Worm (Caenorhabditis elegans) whole organism, L4 larva: Measurements from ENCODE around the gene srxa-18.

Source experiments
- ceh-44 ChIP-seq: fragments of 200-800 bp; sonication (Bioruptor generic); IDR thresholded peaks from 2 replicates; pipeline ENCODE4 v1.3.6; 2022; ENCODE audit warnings: missing genetic modification reagents, missing genetic modification characterization, missing compliant biosample characterization
- dpl-1 ChIP-seq: fragments of 150-350 bp; optimal IDR thresholded peaks from 2 replicates; lab custom pipeline; 2014; ENCODE audit warnings: missing biosample characterization, missing genetic modification reagents, missing genetic modification characterization
- fos-1 ChIP-seq: fragments of 150-350 bp; optimal IDR thresholded peaks from 2 replicates; lab custom pipeline; 2014; ENCODE audit warnings: missing biosample characterization, missing genetic modification characterization
- lin-15B ChIP-seq: fragments of 150-350 bp; sonication (generic microtip); optimal IDR thresholded peaks from 3 replicates; lab custom pipeline; 2014; ENCODE audit warnings: missing biosample characterization, missing genetic modification characterization
- lin-38 ChIP-seq: fragments of 200-800 bp; sonication (Bioruptor generic); IDR thresholded peaks from 2 replicates; pipeline ENCODE4 v1.3.6; 2022; ENCODE audit warnings: missing genetic modification reagents, missing genetic modification characterization, missing compliant biosample characterization
- lir-3 ChIP-seq: sonication (generic microtip); optimal IDR thresholded peaks from 2 replicates; lab custom pipeline; 2016; ENCODE audit warnings: mild to moderate bottlenecking, missing genetic modification characterization, missing compliant biosample characterization
- mep-1 ChIP-seq: fragments of 150-350 bp; sonication (generic microtip); optimal IDR thresholded peaks from 3 replicates; lab custom pipeline; 2014; ENCODE audit warnings: missing biosample characterization, missing genetic modification characterization
- nhr-237 ChIP-seq: sonication (generic microtip); optimal IDR thresholded peaks from 2 replicates; lab custom pipeline; 2017; ENCODE audit warnings: missing biosample characterization, missing genetic modification characterization
- pha-4 ChIP-seq, 2 experiments: fragments of 150-350 bp in 1 of 2; fragments of 200-800 bp in 1 of 2; sonication (Bioruptor generic) in 1 of 2; IDR thresholded peaks in 1 of 2; optimal IDR thresholded peaks in 1 of 2; 2 replicates each; pipeline versions ENCODE4 v1.3.6 to Lab custom; 2014 to 2022; ENCODE audit warnings: missing genetic modification characterization in 2 of 2, missing genetic modification reagents in 2 of 2, missing biosample characterization in 1 of 2, missing compliant biosample characterization in 1 of 2
- unc-39 ChIP-seq: sonication (generic microtip); optimal IDR thresholded peaks from 2 replicates; lab custom pipeline; 2017; ENCODE audit warnings: missing biosample characterization, missing genetic modification characterization
- ztf-11 ChIP-seq: fragments of 150-350 bp; optimal IDR thresholded peaks from 2 replicates; lab custom pipeline; 2014; ENCODE audit warnings: missing biosample characterization, missing genetic modification characterization

- TF ChIP-seq lin-15B (tag; lab: Kevin White, UChicago) (no peak), nhr-237 (no peak), ztf-11 (tag; lab: Kevin White, UChicago) (no peak), fos-1 (tag; lab: Kevin White, UChicago) (no peak), lin-38 (GFP tag; lab: Robert Waterston, UW) (no peak), ceh-44 (GFP tag; lab: Robert Waterston, UW) (no peak), unc-39 (tag; lab: Kevin White, UChicago) (no peak), dpl-1 (GFP tag; lab: Kevin White, UChicago) (no peak), mep-1 (tag; lab: Kevin White, UChicago) (no peak), pha-4 (GFP tag; IDR thresholded peaks at IDR 0.05; lab: Robert Waterston, UW) (no peak), pha-4 (tag; optimal IDR thresholded peaks at IDR 0.05; lab: Kevin White, UChicago) (no peak), lir-3 (no peak)
Measured at ce11 chrV:10133277-10133676, 12.5 kb upstream of the srxa-18 start.
